Worm (Caenorhabditis elegans): ENCODE measurements around the gene ZC204.14.
A peak's percentile ranks its signal among the peaks of the same experiment; 100 is the strongest.

ZC204.14 gene

ce11 chrII:1670985-1671384, 8.2 kb upstream of the ZC204.14 start:
- no peak for TF ChIP-seq zim-3 (tag; optimal IDR thresholded peaks at IDR 0.05)
- no peak for TF ChIP-seq bed-1 (GFP tag; IDR thresholded peaks at IDR 0.05)
- no peak for TF ChIP-seq Y67H2A.10 (GFP tag; conservative IDR thresholded peaks at IDR 0.05)
- TF ChIP-seq repo-1 (tag; optimal IDR thresholded peaks at IDR 0.05) = no peak
- 0 out of 2 replicates have a peak, but pooled peaks have one; percentile 33 for TF ChIP-seq zfh-2 (GFP tag; conservative IDR thresholded peaks at IDR 0.05)

ce11 chrII:1670260-1670879, 7.6 kb upstream of the ZC204.14 start, which contains the start of gene nhx-6:
Gene nhx-6 (plus strand): TSS chrII:1670829.
- TF ChIP-seq nhr-80 (tag; optimal IDR thresholded peaks at IDR 0.05) = peak; percentile 47
- TF ChIP-seq mel-28 (tag; optimal IDR thresholded peaks at IDR 0.05; ENCODE audit: borderline replicate concordance) = no peak
- 0 out of 2 replicates have a peak, but pooled peaks have one; percentile 17 for TF ChIP-seq dox-1 (GFP tag; IDR thresholded peaks at IDR 0.05)
- TF ChIP-seq Y67H2A.10 (GFP tag; conservative IDR thresholded peaks at IDR 0.05) = no peak

- TF ChIP-seq Y79H2A.3 (GFP tag; conservative IDR thresholded peaks at IDR 0.05) (no peak), F23B12.7 (tag; optimal IDR thresholded peaks at IDR 0.05; ENCODE audit: insufficient read depth) (no peak), zim-3 (tag; optimal IDR thresholded peaks at IDR 0.05) (no peak), madf-3 (GFP tag; IDR thresholded peaks at IDR 0.05) (no peak), T26A5.8 (tag; optimal IDR thresholded peaks at IDR 0.05) (no peak), bed-2 (GFP tag; IDR thresholded peaks at IDR 0.05) (no peak), F10E7.11 (tag; optimal IDR thresholded peaks at IDR 0.05) (no peak), hmg-20 (GFP tag; IDR thresholded peaks at IDR 0.05) (no peak), C17E4.6 (GFP tag; IDR thresholded peaks at IDR 0.05) (no peak), fkh-3 (tag; optimal IDR thresholded peaks at IDR 0.05) (no peak), Y56A3A.18 (GFP tag; IDR thresholded peaks at IDR 0.05) (no peak)
Measured at ce11 chrII:1668913-1669312, 6.2 kb upstream of the ZC204.14 start, which contains the start of gene srw-97. Gene srw-97 (minus strand): TSS chrII:1669013.

- TF ChIP-seq rcor-1 (GFP tag; IDR thresholded peaks at IDR 0.05) (no peak), cebp-2 (GFP tag; IDR thresholded peaks at IDR 0.05) (no peak), ztf-28 (GFP tag; IDR thresholded peaks at IDR 0.05) (no peak)
Measured at ce11 chrII:1666025-1666424, 3.3 kb upstream of the ZC204.14 start, which contains the start of gene srlf-29. Gene srlf-29 (plus strand): TSS chrII:1666325.

ce11 chrII:1663516-1663915, 767 bp upstream of the ZC204.14 start, which contains the start of gene duxl-1:
Gene duxl-1 (plus strand): TSS chrII:1663699.
- TF ChIP-seq ets-4 (GFP tag; optimal IDR thresholded peaks at IDR 0.05) = no peak
- no peak for TF ChIP-seq F55B11.4 (tag; optimal IDR thresholded peaks at IDR 0.05; ENCODE audit: borderline replicate concordance, insufficient read depth)
- no peak for TF ChIP-seq rpc-1 (optimal IDR thresholded peaks at IDR 0.05)
- no peak for TF ChIP-seq rpc-1 (tag; optimal IDR thresholded peaks at IDR 0.05)
- TF ChIP-seq ZK185.1 (tag; optimal IDR thresholded peaks at IDR 0.05; ENCODE audit: poor library complexity, severe bottlenecking) = no peak
- TF ChIP-seq F39B2.1 (GFP tag; IDR thresholded peaks at IDR 0.05) = no peak
- TF ChIP-seq ztf-3 (GFP tag; optimal IDR thresholded peaks at IDR 0.05) = no peak
- no peak for TF ChIP-seq snpc-3.4 (tag; optimal IDR thresholded peaks at IDR 0.05)
- TF ChIP-seq akir-1 (GFP tag; optimal IDR thresholded peaks at IDR 0.05) = no peak
- TF ChIP-seq zim-3 (tag; optimal IDR thresholded peaks at IDR 0.05) = no peak
- TF ChIP-seq pbrm-1 (GFP tag; IDR thresholded peaks at IDR 0.05) = no peak
- peak; percentile 61 for TF ChIP-seq attf-5 (GFP tag; optimal IDR thresholded peaks at IDR 0.05)
- no peak for TF ChIP-seq him-1 (tag; optimal IDR thresholded peaks at IDR 0.05)
- no peak for TF ChIP-seq C06A6.2 (GFP tag; conservative IDR thresholded peaks at IDR 0.05)
- no peak for TF ChIP-seq F33H1.4 (GFP tag; IDR thresholded peaks at IDR 0.05)
- peak; percentile 15 for TF ChIP-seq tbp1 (GFP tag; optimal IDR thresholded peaks at IDR 0.05)
- no peak for TF ChIP-seq madf-6 (GFP tag; IDR thresholded peaks at IDR 0.05)
- TF ChIP-seq hmg-1.2 (GFP tag; IDR thresholded peaks at IDR 0.05) = peak; percentile 53; the same call in 1 of the 2 replicates
- no peak for TF ChIP-seq F22D6.2 (tag; optimal IDR thresholded peaks at IDR 0.05)
- TF ChIP-seq K12H6.12 (tag; optimal IDR thresholded peaks at IDR 0.05) = no peak
- TF ChIP-seq Y67H2A.10 (GFP tag; conservative IDR thresholded peaks at IDR 0.05) = no peak
- peak in 1 of 2 experiments; percentile 3 for TF ChIP-seq let-607 (tag; optimal IDR thresholded peaks at IDR 0.05)
- TF ChIP-seq atf-7 (tag; optimal IDR thresholded peaks at IDR 0.05) = peak; percentile 90
